Worm (Caenorhabditis elegans) whole organism, late embryonic: ENCODE measurements around the gene psf-1.

Experiments
- C38D4.7 ChIP-seq: fragments of 200-800 bp; sonication (Bioruptor generic); optimal IDR thresholded peaks from 2 replicates; lab custom pipeline; 2018; ENCODE audit warnings: mild to moderate bottlenecking, missing genetic modification characterization, moderate library complexity, missing compliant biosample characterization
- K02D7.2 ChIP-seq: sonication (generic microtip); optimal IDR thresholded peaks from 2 replicates; lab custom pipeline; 2017; ENCODE audit warnings: mild to moderate bottlenecking, missing genetic modification characterization, missing compliant biosample characterization
- K09A11.1 ChIP-seq: sonication (generic microtip); optimal IDR thresholded peaks from 2 replicates; lab custom pipeline; 2017; ENCODE audit warnings: antibody characterized with exemption, mild to moderate bottlenecking, missing genetic modification characterization, missing compliant biosample characterization; ENCODE audit not compliant: insufficient read depth
- T23F11.4 ChIP-seq: fragments of 200-800 bp; sonication (Bioruptor generic); optimal IDR thresholded peaks from 2 replicates; lab custom pipeline; 2018; ENCODE audit warnings: mild to moderate bottlenecking, missing genetic modification characterization, missing compliant biosample characterization
- Y22D7AL.16 ChIP-seq: sonication (generic microtip); optimal IDR thresholded peaks from 2 replicates; lab custom pipeline; 2016; ENCODE audit warnings: missing genetic modification characterization, missing compliant biosample characterization
- ama-1 ChIP-seq: fragments of 150-350 bp; optimal IDR thresholded peaks from 2 replicates; lab custom pipeline; 2014
- ceh-14 ChIP-seq: sonication (generic microtip); optimal IDR thresholded peaks from 2 replicates; lab custom pipeline; 2016; ENCODE audit warnings: missing genotype, missing genetic modification characterization, missing compliant biosample characterization
- ceh-19 ChIP-seq: fragments of 200-800 bp; sonication (Bioruptor generic); optimal IDR thresholded peaks from 2 replicates; lab custom pipeline; 2018; ENCODE audit warnings: mild to moderate bottlenecking, missing genetic modification characterization, missing compliant biosample characterization
- ceh-2 ChIP-seq: sonication (generic microtip); optimal IDR thresholded peaks from 2 replicates; lab custom pipeline; 2016; ENCODE audit warnings: missing genotype, missing genetic modification characterization, missing compliant biosample characterization
- ceh-30 ChIP-seq: fragments of 150-350 bp; optimal IDR thresholded peaks from 2 replicates; lab custom pipeline; 2014; ENCODE audit warnings: missing biosample characterization, missing genetic modification characterization
- ceh-31 ChIP-seq: sonication (generic microtip); optimal IDR thresholded peaks from 2 replicates; lab custom pipeline; 2016; ENCODE audit warnings: missing genetic modification characterization, missing compliant biosample characterization
- ceh-48 ChIP-seq: sonication (generic microtip); optimal IDR thresholded peaks from 2 replicates; lab custom pipeline; 2016; ENCODE audit warnings: missing genetic modification characterization, inconsistent platforms, missing compliant biosample characterization
- ceh-6 ChIP-seq: fragments of 200-800 bp; sonication (Bioruptor generic); optimal IDR thresholded peaks from 2 replicates; lab custom pipeline; 2018; ENCODE audit warnings: mild to moderate bottlenecking, missing genetic modification characterization, missing compliant biosample characterization
- dmd-4 ChIP-seq: sonication (generic microtip); optimal IDR thresholded peaks from 2 replicates; lab custom pipeline; 2016; ENCODE audit warnings: borderline replicate concordance, missing genetic modification characterization, missing compliant biosample characterization
- elt-4 ChIP-seq: sonication (generic microtip); optimal IDR thresholded peaks from 2 replicates; lab custom pipeline; 2016; ENCODE audit warnings: missing genetic modification characterization, missing compliant biosample characterization
- ets-4 ChIP-seq: sonication (generic microtip); optimal IDR thresholded peaks from 2 replicates; lab custom pipeline; 2016; ENCODE audit warnings: missing genetic modification characterization, missing compliant biosample characterization
- fax-1 ChIP-seq: sonication (generic microtip); optimal IDR thresholded peaks from 2 replicates; lab custom pipeline; 2016; ENCODE audit warnings: missing genotype, missing genetic modification characterization, missing compliant biosample characterization
- fkh-6 ChIP-seq: sonication (generic microtip); optimal IDR thresholded peaks from 2 replicates; lab custom pipeline; 2016; ENCODE audit warnings: missing genetic modification characterization, missing compliant biosample characterization
- gmeb-2 ChIP-seq: sonication (generic microtip); optimal IDR thresholded peaks from 2 replicates; lab custom pipeline; 2016; ENCODE audit warnings: missing genetic modification characterization, inconsistent platforms, missing compliant biosample characterization
- hlh-30 ChIP-seq: sonication (generic microtip); optimal IDR thresholded peaks from 2 replicates; lab custom pipeline; 2017; ENCODE audit warnings: antibody characterized with exemption, missing genetic modification characterization, missing compliant biosample characterization; ENCODE audit not compliant: insufficient read depth
- hlh-8 ChIP-seq: sonication (generic microtip); optimal IDR thresholded peaks from 2 replicates; lab custom pipeline; 2016; ENCODE audit warnings: missing genotype, missing genetic modification characterization, missing compliant biosample characterization
- lim-6 ChIP-seq: sonication (generic microtip); optimal IDR thresholded peaks from 2 replicates; lab custom pipeline; 2016; ENCODE audit warnings: missing genetic modification characterization, missing compliant biosample characterization
- lin-11 ChIP-seq: fragments of 200-800 bp; sonication (Bioruptor generic); optimal IDR thresholded peaks from 2 replicates; lab custom pipeline; 2018; ENCODE audit warnings: mild to moderate bottlenecking, missing genetic modification characterization, missing compliant biosample characterization
- madf-2 ChIP-seq: sonication (generic microtip); optimal IDR thresholded peaks from 2 replicates; lab custom pipeline; 2017; ENCODE audit warnings: missing genetic modification characterization, missing compliant biosample characterization
- mec-3 ChIP-seq: sonication (generic microtip); optimal IDR thresholded peaks from 2 replicates; lab custom pipeline; 2016; ENCODE audit warnings: borderline replicate concordance, missing genetic modification characterization, missing compliant biosample characterization
- nfya-1 ChIP-seq: sonication (generic microtip); optimal IDR thresholded peaks from 2 replicates; lab custom pipeline; 2017; ENCODE audit warnings: missing genetic modification characterization, mild to moderate bottlenecking, missing compliant biosample characterization, antibody characterized with exemption, moderate library complexity
- nhr-11 ChIP-seq: fragments of 150-350 bp; optimal IDR thresholded peaks from 2 replicates; lab custom pipeline; 2014; ENCODE audit warnings: missing biosample characterization, missing genetic modification characterization
- odd-2 ChIP-seq: sonication (generic microtip); optimal IDR thresholded peaks from 2 replicates; lab custom pipeline; 2017; ENCODE audit warnings: antibody characterized with exemption, mild to moderate bottlenecking, missing genetic modification characterization, missing compliant biosample characterization
- pat-9 ChIP-seq: fragments of 200-800 bp; sonication (Bioruptor generic); optimal IDR thresholded peaks from 2 replicates; lab custom pipeline; 2018; ENCODE audit warnings: mild to moderate bottlenecking, missing genetic modification characterization, moderate library complexity, missing compliant biosample characterization
- pax-1 ChIP-seq: fragments of 150-350 bp; optimal IDR thresholded peaks from 2 replicates; lab custom pipeline; 2014; ENCODE audit warnings: missing biosample characterization, missing genetic modification characterization
- pha-4 ChIP-seq: fragments of 150-350 bp; optimal IDR thresholded peaks from 2 replicates; lab custom pipeline; 2018; ENCODE audit warnings: missing biosample characterization, missing genetic modification reagents, missing genetic modification characterization
- ref-2 ChIP-seq: sonication (generic microtip); optimal IDR thresholded peaks from 2 replicates; lab custom pipeline; 2016; ENCODE audit warnings: missing genetic modification characterization, missing compliant biosample characterization
- rnt-1 ChIP-seq: sonication (generic microtip); optimal IDR thresholded peaks from 2 replicates; lab custom pipeline; 2016; ENCODE audit warnings: missing genetic modification characterization, missing compliant biosample characterization
- sox-4 ChIP-seq: sonication (generic microtip); optimal IDR thresholded peaks from 2 replicates; lab custom pipeline; 2017; ENCODE audit warnings: mild to moderate bottlenecking, missing genetic modification characterization, inconsistent platforms, missing compliant biosample characterization
- tbx-2 ChIP-seq: sonication (generic microtip); optimal IDR thresholded peaks from 2 replicates; lab custom pipeline; 2016; ENCODE audit warnings: missing genetic modification characterization, missing compliant biosample characterization
- unc-42 ChIP-seq: sonication (generic microtip); optimal IDR thresholded peaks from 2 replicates; lab custom pipeline; 2016; ENCODE audit warnings: missing genotype, missing genetic modification characterization, missing compliant biosample characterization
- unc-55 ChIP-seq: sonication (generic microtip); optimal IDR thresholded peaks from 2 replicates; lab custom pipeline; 2017; ENCODE audit warnings: missing biosample characterization, missing genetic modification reagents, missing genetic modification characterization
- unc-86 ChIP-seq: sonication (generic microtip); optimal IDR thresholded peaks from 2 replicates; lab custom pipeline; 2016; ENCODE audit warnings: missing genetic modification characterization, missing compliant biosample characterization
- ztf-16 ChIP-seq: sonication (generic microtip); optimal IDR thresholded peaks from 2 replicates; lab custom pipeline; 2017; ENCODE audit warnings: missing genetic modification characterization, missing compliant biosample characterization

psf-1 gene

DNA sequence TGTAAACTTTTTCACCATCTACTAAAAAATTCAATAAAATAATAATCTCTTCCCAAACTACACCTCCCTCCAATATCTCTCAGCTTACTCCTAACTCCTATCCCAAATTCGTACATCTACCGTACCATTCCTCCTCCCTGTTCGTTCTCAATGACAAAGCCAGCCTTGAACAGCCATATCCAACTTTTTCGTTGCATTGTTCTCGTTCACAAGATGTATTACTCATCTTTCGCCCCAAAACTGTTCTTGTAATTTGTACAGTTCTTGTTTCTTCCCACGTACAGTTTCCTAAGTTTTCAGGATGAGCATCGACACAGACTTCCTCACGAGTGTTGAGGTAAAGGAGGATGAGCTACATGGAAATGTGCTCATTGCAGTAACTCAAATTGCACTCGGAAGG is 13.6 kb upstream of the psf-1 start, which contains the start of gene egl-43:
TSS of gene egl-43 (plus strand) at position 301 of the 400 bp plus-strand sequence.
- no peak for TF ChIP-seq ama-1
- TF ChIP-seq K09A11.1 (tag; lab: Kevin White, UChicago): no peak
- no peak for TF ChIP-seq madf-2 (tag; lab: Kevin White, UChicago)

DNA sequence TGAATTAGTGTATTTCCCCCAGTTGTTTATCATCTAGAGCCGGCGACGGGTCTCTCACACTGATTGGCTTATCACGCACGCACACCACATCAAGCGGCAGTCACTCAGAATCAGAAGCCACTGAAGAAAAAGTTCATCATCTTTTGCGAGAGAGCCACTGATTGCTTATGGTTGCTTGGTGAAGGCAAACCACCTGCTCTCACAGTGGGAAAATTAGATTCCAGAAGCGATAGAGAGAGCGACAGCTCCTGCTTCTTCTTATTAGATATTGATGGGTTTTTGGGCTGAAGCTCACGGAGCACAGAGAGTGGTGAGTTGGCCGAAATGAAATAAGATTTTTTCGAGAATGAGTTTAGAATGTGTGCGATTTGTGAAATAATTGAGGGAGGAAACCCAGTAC is 12.4 kb upstream of the psf-1 start:
- TF ChIP-seq dmd-4 (tag; lab: Kevin White, UChicago): no peak
- TF ChIP-seq pha-4: no peak
- no peak for TF ChIP-seq lin-11 (tag; lab: Kevin White, UChicago)
- TF ChIP-seq ama-1: no peak
- TF ChIP-seq ref-2 (tag; lab: Kevin White, UChicago): no peak
- no peak for TF ChIP-seq unc-86
- TF ChIP-seq lim-6: no peak
- no peak for TF ChIP-seq ceh-31
- TF ChIP-seq pax-1 (tag; lab: Kevin White, UChicago): no peak
- TF ChIP-seq ceh-2 (tag; lab: Kevin White, UChicago): no peak
- TF ChIP-seq unc-42 (tag; lab: Kevin White, UChicago): no peak
- TF ChIP-seq ets-4 (tag; lab: Kevin White, UChicago): no peak
- TF ChIP-seq ceh-19: no peak

DNA sequence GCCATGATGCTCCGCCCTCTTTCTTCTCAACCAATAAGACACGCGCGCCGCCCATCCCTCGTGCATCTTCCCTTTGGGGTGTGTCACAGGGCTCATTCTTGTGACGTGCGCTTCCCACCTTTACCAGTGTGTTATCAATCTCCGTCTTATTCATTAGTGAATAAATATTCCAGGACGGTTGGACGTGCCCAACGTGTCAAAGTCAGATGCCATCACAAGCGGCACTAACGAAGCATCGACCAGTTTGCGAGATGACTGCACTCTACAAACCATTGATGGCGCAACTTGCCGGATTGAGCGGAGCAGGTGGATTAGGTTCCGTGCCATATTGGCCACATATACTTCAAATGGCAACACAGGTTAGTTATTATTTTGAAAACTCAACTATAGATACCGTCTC is 8.3 kb upstream of the psf-1 start:
- TF ChIP-seq dmd-4 (tag; lab: Kevin White, UChicago): no peak
- TF ChIP-seq tbx-2 (tag; lab: Kevin White, UChicago): peak; percentile 12
- no peak for TF ChIP-seq pax-1 (tag; lab: Kevin White, UChicago)
- TF ChIP-seq ceh-2 (tag; lab: Kevin White, UChicago): no peak
- no peak for TF ChIP-seq lin-11 (tag; lab: Kevin White, UChicago)
- no peak for TF ChIP-seq ceh-14 (tag; lab: Kevin White, UChicago)
- TF ChIP-seq ceh-6: no peak
- TF ChIP-seq fax-1 (tag; lab: Kevin White, UChicago): no peak
- TF ChIP-seq sox-4: no peak
- TF ChIP-seq hlh-30 (tag; lab: Kevin White, UChicago): peak; percentile 36
- TF ChIP-seq gmeb-2: no peak
- TF ChIP-seq ref-2 (tag; lab: Kevin White, UChicago): peak; percentile 10
- TF ChIP-seq rnt-1 (tag; lab: Kevin White, UChicago): no peak
- no peak for TF ChIP-seq ztf-16 (tag; lab: Kevin White, UChicago)
- TF ChIP-seq nfya-1 (tag; lab: Kevin White, UChicago): peak; percentile 23
- TF ChIP-seq pat-9: no peak
- TF ChIP-seq K02D7.2: no peak
- no peak for TF ChIP-seq hlh-8
- no peak for TF ChIP-seq ceh-30 (tag; lab: Kevin White, UChicago)
- no peak for TF ChIP-seq ceh-48 (tag; lab: Kevin White, UChicago)
- TF ChIP-seq nhr-11: no peak
- no peak for TF ChIP-seq T23F11.4

- no peak for TF ChIP-seq dmd-4 (tag; lab: Kevin White, UChicago)
- TF ChIP-seq mec-3 (tag; lab: Kevin White, UChicago): no peak
- no peak for TF ChIP-seq C38D4.7 (GFP tag; lab: Kevin White, UChicago)
- no peak for TF ChIP-seq gmeb-2
- no peak for TF ChIP-seq lin-11 (tag; lab: Kevin White, UChicago)
- TF ChIP-seq elt-4 (tag; lab: Kevin White, UChicago): no peak
- TF ChIP-seq fkh-6: no peak
- no peak for TF ChIP-seq odd-2
- no peak for TF ChIP-seq unc-55 (GFP tag; lab: Kevin White, UChicago)
- TF ChIP-seq ceh-19: no peak
- TF ChIP-seq Y22D7AL.16 (tag; lab: Kevin White, UChicago): no peak
- TF ChIP-seq ceh-48 (tag; lab: Kevin White, UChicago): no peak
- no peak for TF ChIP-seq ceh-14 (tag; lab: Kevin White, UChicago)
Observed at ce11 chrII:9963808-9964207, 4.7 kb upstream of the psf-1 start.
